Worm (Caenorhabditis elegans) whole organism, mixed stage, embryonic: ENCODE measurements around the gene col-185.
A peak's percentile ranks its signal among the peaks of the same experiment; 100 is the strongest.

ENCODE experiments used
- M03D4.4 ChIP-seq: sonication (generic microtip); optimal IDR thresholded peaks from 2 replicates; lab custom pipeline; 2017; ENCODE audit warnings: mild to moderate bottlenecking, missing genetic modification characterization, missing compliant biosample characterization
- blmp-1 ChIP-seq: fragments of 150-350 bp; optimal IDR thresholded peaks from 2 replicates; lab custom pipeline; 2014; ENCODE audit warnings: missing biosample characterization, missing genetic modification characterization
- ceh-39 ChIP-seq: fragments of 150-350 bp; optimal IDR thresholded peaks from 2 replicates; lab custom pipeline; 2014; ENCODE audit warnings: missing biosample characterization, missing genetic modification characterization
- ces-1 ChIP-seq: fragments of 150-350 bp; optimal IDR thresholded peaks from 2 replicates; lab custom pipeline; 2014; ENCODE audit warnings: missing biosample characterization, missing genetic modification reagents, missing genetic modification characterization
- cnd-1 ChIP-seq: fragments of 200-800 bp; sonication (Bioruptor generic); optimal IDR thresholded peaks from 2 replicates; lab custom pipeline; 2018; ENCODE audit warnings: mild to moderate bottlenecking, missing genetic modification characterization, missing compliant biosample characterization
- elt-1 ChIP-seq: sonication (generic microtip); optimal IDR thresholded peaks from 2 replicates; lab custom pipeline; 2017; ENCODE audit warnings: missing genetic modification characterization, mild to moderate bottlenecking, missing compliant biosample characterization, antibody characterized with exemption, moderate library complexity, borderline replicate concordance; ENCODE audit not compliant: insufficient read depth
- elt-3 ChIP-seq: fragments of 150-350 bp; optimal IDR thresholded peaks from 2 replicates; lab custom pipeline; 2014; ENCODE audit warnings: missing biosample characterization, missing genetic modification characterization
- flh-1 ChIP-seq: fragments of 200-800 bp; sonication (Bioruptor generic); optimal IDR thresholded peaks from 2 replicates; lab custom pipeline; 2018; ENCODE audit warnings: mild to moderate bottlenecking, missing genetic modification characterization, moderate library complexity, missing compliant biosample characterization
- ham-2 ChIP-seq: fragments of 200-800 bp; sonication (Bioruptor generic); optimal IDR thresholded peaks from 2 replicates; lab custom pipeline; 2018; ENCODE audit warnings: mild to moderate bottlenecking, missing genetic modification characterization, missing compliant biosample characterization
- hlh-1 ChIP-seq: fragments of 150-350 bp; optimal IDR thresholded peaks from 2 replicates; lab custom pipeline; 2014; ENCODE audit warnings: missing biosample characterization, missing genetic modification reagents, missing genetic modification characterization
- lin-13 ChIP-seq: fragments of 150-350 bp; optimal IDR thresholded peaks from 2 replicates; lab custom pipeline; 2014; ENCODE audit warnings: missing biosample characterization, missing genetic modification characterization
- lin-32 ChIP-seq: fragments of 200-800 bp; sonication (Bioruptor generic); optimal IDR thresholded peaks from 2 replicates; lab custom pipeline; 2018; ENCODE audit warnings: mild to moderate bottlenecking, missing genetic modification characterization, missing compliant biosample characterization
- lsy-2 ChIP-seq: fragments of 150-350 bp; optimal IDR thresholded peaks from 2 replicates; lab custom pipeline; 2014; ENCODE audit warnings: missing biosample characterization, missing genetic modification characterization
- mab-5 ChIP-seq: fragments of 150-350 bp; optimal IDR thresholded peaks from 2 replicates; lab custom pipeline; 2014; ENCODE audit warnings: missing biosample characterization, missing genetic modification characterization
- mep-1 ChIP-seq: fragments of 150-350 bp; optimal IDR thresholded peaks from 2 replicates; lab custom pipeline; 2017; ENCODE audit warnings: missing biosample characterization, missing genetic modification reagents, missing genetic modification characterization, inconsistent platforms
- mls-2 ChIP-seq: sonication (generic microtip); optimal IDR thresholded peaks from 2 replicates; lab custom pipeline; 2016; ENCODE audit warnings: mild to moderate bottlenecking, missing genetic modification characterization, moderate library complexity, missing compliant biosample characterization
- nhr-12 ChIP-seq: fragments of 150-350 bp; optimal IDR thresholded peaks from 2 replicates; lab custom pipeline; 2014; ENCODE audit warnings: missing biosample characterization, missing genetic modification characterization
- nhr-2 ChIP-seq: fragments of 150-350 bp; optimal IDR thresholded peaks from 2 replicates; lab custom pipeline; 2014; ENCODE audit warnings: missing biosample characterization, missing genetic modification characterization
- nhr-237 ChIP-seq: fragments of 150-350 bp; optimal IDR thresholded peaks from 2 replicates; lab custom pipeline; 2014; ENCODE audit warnings: missing biosample characterization, missing genetic modification characterization
- nhr-28 ChIP-seq: fragments of 150-350 bp; optimal IDR thresholded peaks from 2 replicates; lab custom pipeline; 2014; ENCODE audit warnings: missing biosample characterization, missing genetic modification characterization
- nhr-76 ChIP-seq: sonication (generic microtip); optimal IDR thresholded peaks from 2 replicates; lab custom pipeline; 2017; ENCODE audit warnings: missing biosample characterization, missing genetic modification characterization
- pha-4 ChIP-seq: fragments of 150-350 bp; optimal IDR thresholded peaks from 2 replicates; lab custom pipeline; 2018; ENCODE audit warnings: missing biosample characterization, missing genetic modification reagents, missing genetic modification characterization
- sem-2 ChIP-seq: fragments of 200-800 bp; sonication (Bioruptor generic); optimal IDR thresholded peaks from 2 replicates; lab custom pipeline; 2018; ENCODE audit warnings: mild to moderate bottlenecking, missing genetic modification characterization, missing compliant biosample characterization
- snpc-4 ChIP-seq: fragments of 150-350 bp; optimal IDR thresholded peaks from 2 replicates; lab custom pipeline; 2014; ENCODE audit warnings: missing biosample characterization, missing genetic modification characterization
- sptf-1 ChIP-seq: sonication (generic microtip); optimal IDR thresholded peaks from 2 replicates; lab custom pipeline; 2017; ENCODE audit warnings: mild to moderate bottlenecking, missing genetic modification characterization, moderate library complexity, missing compliant biosample characterization
- tbx-8 ChIP-seq: fragments of 200-800 bp; sonication (Bioruptor generic); optimal IDR thresholded peaks from 2 replicates; lab custom pipeline; 2018; ENCODE audit warnings: mild to moderate bottlenecking, missing genetic modification characterization, moderate library complexity, missing compliant biosample characterization
- unc-120 ChIP-seq: sonication (generic microtip); optimal IDR thresholded peaks from 2 replicates; lab custom pipeline; 2017; ENCODE audit warnings: missing genetic modification characterization, missing compliant biosample characterization; ENCODE audit not compliant: poor library complexity, severe bottlenecking
- unc-62 ChIP-seq: fragments of 150-350 bp; optimal IDR thresholded peaks from 2 replicates; lab custom pipeline; 2014; ENCODE audit warnings: missing biosample characterization, missing genetic modification reagents, missing genetic modification characterization
- zip-8 ChIP-seq: fragments of 150-350 bp; optimal IDR thresholded peaks from 2 replicates; lab custom pipeline; 2014; ENCODE audit warnings: missing biosample characterization, missing genetic modification characterization

Gene col-185

ce11 chrX:13526219-13527218 lies 15.6 kb upstream of the col-185 start:
- peak; percentile 24 for TF ChIP-seq unc-62 (GFP tag; lab: Kevin White, UChicago)
- TF ChIP-seq pha-4: no peak
- TF ChIP-seq elt-1 (tag; lab: Kevin White, UChicago): peak; percentile 88
- peak; percentile 80 for TF ChIP-seq ham-2 (GFP tag; lab: Kevin White, UChicago)
- TF ChIP-seq, all 35 proteins: peak for 3

- TF ChIP-seq sem-2 (no peak), nhr-2 (tag; lab: Kevin White, UChicago) (peak; percentile 59), zip-8 (peak; percentile 92)
Measured at ce11 chrX:13525094-13525493, 14.2 kb upstream of the col-185 start.

ce11 chrX:13518861-13519713 lies 8.2 kb upstream of the col-185 start, which contains the start of the genes cdk-4 and F18H3.1:
cdk-4 (minus strand) TSS chrX:13518911.
F18H3.1 (plus strand) TSS chrX:13519663.
- TF ChIP-seq hlh-1 (peak; percentile 87), snpc-4 (tag; lab: Kevin White, UChicago) (no peak), nhr-12 (tag; lab: Kevin White, UChicago) (no peak), elt-1 (tag; lab: Kevin White, UChicago) (no peak), blmp-1 (tag; lab: Kevin White, UChicago) (no peak), unc-62 (GFP tag; lab: Kevin White, UChicago) (peak; percentile 72), unc-120 (peak; percentile 28), mep-1 (tag; lab: Kevin White, UChicago) (peak; percentile 71), elt-3 (tag; lab: Kevin White, UChicago) (no peak), ces-1 (GFP tag; lab: Kevin White, UChicago) (peak; percentile 46), lin-32 (GFP tag; lab: Kevin White, UChicago) (peak; percentile 96), mls-2 (tag; lab: Kevin White, UChicago) (peak; percentile 36), nhr-2 (tag; lab: Kevin White, UChicago) (peak; percentile 77), cnd-1 (tag; lab: Kevin White, UChicago) (peak; percentile 85), pha-4 (peak; percentile 38), lsy-2 (tag; lab: Kevin White, UChicago) (peak; percentile 39), flh-1 (GFP tag; lab: Kevin White, UChicago) (no peak), mab-5 (tag; lab: Kevin White, UChicago) (peak; percentile 25), nhr-28 (no peak), sem-2 (no peak), ham-2 (GFP tag; lab: Kevin White, UChicago) (peak; percentile 51), lin-13 (tag; lab: Kevin White, UChicago) (peak; percentile 1), tbx-8 (GFP tag; lab: Kevin White, UChicago) (no peak), sptf-1 (tag; lab: Kevin White, UChicago) (peak; percentile 64), M03D4.4 (peak; percentile 9), nhr-237 (no peak), zip-8 (no peak), nhr-76 (tag; lab: Kevin White, UChicago) (no peak)

- no peak for TF ChIP-seq mls-2 (tag; lab: Kevin White, UChicago)
- TF ChIP-seq mab-5 (tag; lab: Kevin White, UChicago): no peak
- no peak for TF ChIP-seq elt-1 (tag; lab: Kevin White, UChicago)
- TF ChIP-seq lsy-2 (tag; lab: Kevin White, UChicago): peak; percentile 49
- TF ChIP-seq cnd-1 (tag; lab: Kevin White, UChicago): no peak
- TF ChIP-seq sptf-1 (tag; lab: Kevin White, UChicago): peak; percentile 42
- no peak for TF ChIP-seq nhr-12 (tag; lab: Kevin White, UChicago)
- peak; percentile 93 for TF ChIP-seq nhr-237
- TF ChIP-seq ceh-39 (tag; lab: Kevin White, UChicago): no peak
- peak; percentile 91 for TF ChIP-seq ces-1 (GFP tag; lab: Kevin White, UChicago)
- TF ChIP-seq, all 35 proteins: peak for 4
Measured at ce11 chrX:13514384-13514783, 3.5 kb upstream of the col-185 start.
